Worm (Caenorhabditis elegans): ENCODE results near the gene Y54F10BM.13.

Gene Y54F10BM.13

DNA sequence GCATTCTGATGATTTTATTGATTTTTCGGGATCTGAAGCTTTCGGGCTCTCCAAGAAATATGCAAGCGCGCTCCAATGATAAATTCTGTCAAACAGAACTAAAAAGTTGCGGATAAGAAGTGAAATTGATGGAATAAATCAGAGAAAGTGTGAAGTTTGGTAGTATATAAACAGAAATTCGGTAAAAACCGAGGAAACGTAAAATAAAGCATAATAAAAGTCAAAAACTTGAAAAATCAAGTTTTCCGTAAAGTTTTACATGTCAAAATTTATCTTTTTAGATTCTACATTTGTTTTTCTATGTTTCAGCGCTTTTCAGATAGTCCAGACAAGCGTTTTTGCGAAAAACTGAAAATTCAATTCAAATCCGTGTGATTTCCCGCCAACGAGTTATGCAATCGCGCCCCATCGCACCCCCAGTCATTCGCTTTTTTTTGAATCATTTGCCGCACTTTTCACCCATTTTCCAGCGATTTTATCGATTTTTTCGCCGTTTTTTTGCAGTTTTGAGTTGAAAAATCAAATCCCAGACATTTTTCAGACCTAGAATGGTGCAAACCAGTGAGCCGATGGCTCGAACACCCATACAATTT lies at the start of gene Y54F10BM.13, which contains the start of gene ppm-1.D:
TSS of gene Y54F10BM.13 (minus strand) at position 51 of the 593 bp plus-strand sequence.
TSS of gene ppm-1.D (plus strand) at position 540 of the 593 bp plus-strand sequence.
- peak; percentile 28 for TF ChIP-seq sptf-1 (tag; optimal IDR thresholded peaks at IDR 0.05)
- no peak for TF ChIP-seq elt-1 (tag; optimal IDR thresholded peaks at IDR 0.05; ENCODE audit: borderline replicate concordance, insufficient read depth)
- peak; percentile 44 for TF ChIP-seq lsy-2 (tag; optimal IDR thresholded peaks at IDR 0.05)
- TF ChIP-seq tbx-8 (GFP tag; optimal IDR thresholded peaks at IDR 0.05): no peak

DNA sequence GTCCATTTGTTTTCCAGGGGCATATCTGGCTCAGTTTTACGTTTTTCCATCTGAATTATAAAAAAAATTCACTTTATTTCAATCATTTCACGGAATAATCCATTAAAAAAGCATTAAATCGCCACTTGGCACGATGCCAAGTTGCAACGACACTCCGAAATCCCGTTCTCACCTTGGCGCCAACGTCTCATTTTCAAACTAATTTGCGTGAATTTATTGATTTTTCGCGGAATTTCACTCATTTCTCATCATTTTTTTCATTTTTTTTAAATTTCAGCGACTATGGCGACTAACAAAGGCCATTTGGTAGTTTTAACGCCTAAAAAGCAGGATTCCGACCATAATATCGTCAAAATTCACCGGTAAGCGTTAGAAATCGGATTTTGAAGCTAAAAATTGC lies 45.0 kb upstream of the Y54F10BM.13 start, which contains the start of gene H14E04.2:
TSS of gene H14E04.2 (plus strand) at position 276 of the 400 bp plus-strand sequence.
- TF ChIP-seq ztf-11 (tag; optimal IDR thresholded peaks at IDR 0.05) (no peak), tbx-8 (GFP tag; optimal IDR thresholded peaks at IDR 0.05) (no peak), mep-1 (tag; optimal IDR thresholded peaks at IDR 0.05) (peak; percentile 81), ceh-43 (GFP tag; optimal IDR thresholded peaks at IDR 0.05) (no peak), lin-13 (tag; optimal IDR thresholded peaks at IDR 0.05) (peak; percentile 75), ces-1 (GFP tag; optimal IDR thresholded peaks at IDR 0.05) (peak; percentile 72), hlh-1 (tag; optimal IDR thresholded peaks at IDR 0.05) (peak; percentile 19), bed-3 (GFP tag; optimal IDR thresholded peaks at IDR 0.05) (no peak), pha-4 (tag; optimal IDR thresholded peaks at IDR 0.05) (peak; percentile 85), lsy-2 (tag; optimal IDR thresholded peaks at IDR 0.05) (peak; percentile 24)

DNA sequence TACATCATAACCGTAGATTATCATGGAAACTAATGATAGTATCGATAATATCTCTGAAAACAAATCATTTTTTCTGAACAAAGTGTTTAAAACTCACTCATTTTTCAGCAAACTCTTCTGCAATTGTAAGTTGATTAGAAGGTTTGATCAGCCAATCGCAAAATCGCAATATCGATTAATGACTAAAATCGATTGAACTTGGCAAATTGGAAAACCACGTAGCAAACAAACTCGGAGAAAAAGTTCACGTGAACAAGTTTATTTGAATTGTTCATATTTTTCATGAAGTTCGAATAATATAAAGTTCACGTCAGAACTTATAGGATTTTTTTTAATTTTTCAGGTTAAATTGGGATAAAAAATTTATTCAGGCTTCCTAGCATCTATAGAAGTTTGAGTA lies 41.0 kb upstream of the Y54F10BM.13 start, which contains the start of gene H04J21.1:
TSS of gene H04J21.1 (minus strand) at position 101 of the 400 bp plus-strand sequence.
- no peak for TF ChIP-seq bed-3 (GFP tag; optimal IDR thresholded peaks at IDR 0.05)
- no peak for TF ChIP-seq drap-1 (GFP tag; optimal IDR thresholded peaks at IDR 0.05)
- no peak for TF ChIP-seq M03D4.4 (tag; optimal IDR thresholded peaks at IDR 0.05)
- no peak for TF ChIP-seq nhr-237 (tag; optimal IDR thresholded peaks at IDR 0.05)
- TF ChIP-seq sem-2 (GFP tag; optimal IDR thresholded peaks at IDR 0.05): no peak
- no peak for TF ChIP-seq ztf-11 (tag; optimal IDR thresholded peaks at IDR 0.05)
- TF ChIP-seq ham-2 (GFP tag; optimal IDR thresholded peaks at IDR 0.05): no peak
- no peak for TF ChIP-seq mep-1 (tag; optimal IDR thresholded peaks at IDR 0.05)
- TF ChIP-seq ceh-39 (tag; optimal IDR thresholded peaks at IDR 0.05): no peak
- no peak for TF ChIP-seq lin-13 (tag; optimal IDR thresholded peaks at IDR 0.05)
- no peak for TF ChIP-seq nhr-76 (tag; optimal IDR thresholded peaks at IDR 0.05)

DNA sequence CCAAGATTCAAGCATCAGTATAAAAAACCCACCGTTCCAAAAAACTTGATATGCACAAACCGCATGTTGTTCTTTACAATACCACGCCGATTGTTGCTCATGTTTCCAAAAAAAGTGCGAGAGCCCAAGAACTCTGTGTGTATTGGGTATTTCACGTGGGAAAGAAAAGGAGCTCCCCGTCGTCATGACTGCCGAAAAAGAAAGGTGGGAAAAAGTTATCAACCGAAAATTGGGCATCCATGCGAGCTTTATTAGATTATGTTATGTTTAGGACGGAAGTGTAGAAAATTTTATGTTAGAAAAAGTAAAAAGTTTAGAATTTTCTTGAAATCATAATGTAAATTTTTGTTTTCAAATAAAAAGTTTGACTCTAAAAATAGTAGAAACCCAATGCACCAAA lies 37.5 kb upstream of the Y54F10BM.13 start, which contains the start of gene H04J21.4:
TSS of gene H04J21.4 (minus strand) at position 101 of the 400 bp plus-strand sequence.
- TF ChIP-seq ceh-39 (tag; optimal IDR thresholded peaks at IDR 0.05) (no peak), elt-3 (tag; optimal IDR thresholded peaks at IDR 0.05) (no peak), sptf-1 (tag; optimal IDR thresholded peaks at IDR 0.05) (no peak), hlh-1 (tag; optimal IDR thresholded peaks at IDR 0.05) (no peak), tbx-8 (GFP tag; optimal IDR thresholded peaks at IDR 0.05) (no peak), unc-39 (tag; optimal IDR thresholded peaks at IDR 0.05) (no peak), M03D4.4 (tag; optimal IDR thresholded peaks at IDR 0.05) (no peak), snpc-4 (tag; optimal IDR thresholded peaks at IDR 0.05) (no peak), elt-1 (tag; optimal IDR thresholded peaks at IDR 0.05; ENCODE audit: borderline replicate concordance, insufficient read depth) (no peak), bed-3 (GFP tag; optimal IDR thresholded peaks at IDR 0.05) (no peak), cnd-1 (tag; optimal IDR thresholded peaks at IDR 0.05) (no peak), mab-5 (tag; optimal IDR thresholded peaks at IDR 0.05) (no peak)

DNA sequence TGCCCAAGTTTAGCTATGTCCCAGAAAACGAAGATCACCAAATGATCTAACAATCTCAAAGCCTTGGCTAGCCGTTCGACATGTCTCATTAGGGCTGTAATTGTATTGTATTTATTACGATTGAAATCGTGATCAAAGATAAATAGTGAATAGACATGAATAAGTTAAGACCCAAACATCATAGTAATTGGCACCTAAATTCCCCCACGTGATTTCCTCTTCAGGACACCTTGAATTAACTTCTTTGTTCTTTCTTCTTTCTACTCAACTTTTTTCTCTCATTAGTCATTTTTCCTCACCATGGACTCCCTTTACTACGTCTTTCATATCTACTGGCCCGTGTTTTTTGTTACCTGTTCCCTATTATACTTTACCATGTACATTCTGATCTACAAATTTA lies 31.8 kb upstream of the Y54F10BM.13 start, which contains the start of gene srd-69:
TSS of gene srd-69 (plus strand) at position 301 of the 400 bp plus-strand sequence.
- TF ChIP-seq bed-3 (GFP tag; optimal IDR thresholded peaks at IDR 0.05) (no peak), unc-39 (tag; optimal IDR thresholded peaks at IDR 0.05) (no peak)

DNA sequence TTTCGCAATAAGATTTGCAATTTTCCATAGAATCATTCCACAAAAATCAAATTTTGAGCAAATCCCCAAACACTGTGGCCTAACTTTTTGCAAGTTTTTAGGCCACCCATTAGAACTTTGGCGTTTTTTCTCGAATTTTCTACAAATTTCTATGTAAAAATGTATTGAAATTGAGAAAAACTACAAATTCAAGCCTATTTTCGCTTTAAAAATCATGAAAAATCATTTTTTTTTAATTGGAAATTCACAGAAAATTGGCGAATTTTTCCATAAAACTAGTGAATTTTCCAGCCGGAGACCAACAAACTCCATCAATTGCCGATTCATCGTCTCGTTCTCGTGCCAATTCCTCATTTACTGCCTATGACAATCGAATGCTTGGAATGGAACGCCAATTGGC lies 19.1 kb upstream of the Y54F10BM.13 start:
- TF ChIP-seq nhr-237 (tag; optimal IDR thresholded peaks at IDR 0.05): no peak
- TF ChIP-seq bed-3 (GFP tag; optimal IDR thresholded peaks at IDR 0.05): no peak
- no peak for TF ChIP-seq ceh-39 (tag; optimal IDR thresholded peaks at IDR 0.05)
- TF ChIP-seq drap-1 (GFP tag; optimal IDR thresholded peaks at IDR 0.05): no peak
- no peak for TF ChIP-seq nhr-12 (tag; optimal IDR thresholded peaks at IDR 0.05)
- no peak for TF ChIP-seq nhr-76 (tag; optimal IDR thresholded peaks at IDR 0.05)
- no peak for TF ChIP-seq mep-1 (tag; optimal IDR thresholded peaks at IDR 0.05)
- TF ChIP-seq ceh-83 (GFP tag; optimal IDR thresholded peaks at IDR 0.05): no peak
- TF ChIP-seq sem-2 (GFP tag; optimal IDR thresholded peaks at IDR 0.05): no peak
- TF ChIP-seq ceh-43 (GFP tag; optimal IDR thresholded peaks at IDR 0.05): no peak
- TF ChIP-seq lin-13 (tag; optimal IDR thresholded peaks at IDR 0.05): no peak
- no peak for TF ChIP-seq unc-62 (GFP tag; optimal IDR thresholded peaks at IDR 0.05)

All from whole organism, mixed stage, embryonic.